Fruit fly (Drosophila melanogaster): ENCODE results near the gene CG11694.

The CG11694 gene

dm6 chr3R:8300928-8301752, 10.8 kb downstream of the CG11694 start, which contains the start of the genes CG9626 and mRpL1 (continued):
- TF ChIP-seq Oaz (GFP tag; IDR thresholded peaks at IDR 0.05) (no peak), CG17361 (GFP tag; IDR thresholded peaks at IDR 0.05) (no peak), CG10321 (GFP tag; IDR thresholded peaks at IDR 0.05) (no peak), CG17612 (GFP tag; IDR thresholded peaks at IDR 0.05) (no peak), CG12942 (GFP tag; optimal IDR thresholded peaks at IDR 0.05) (no peak), CG4328 (GFP tag; optimal IDR thresholded peaks at IDR 0.05) (no peak), zf30C (GFP tag; optimal IDR thresholded peaks at IDR 0.05) (no peak), z (GFP tag; IDR thresholded peaks at IDR 0.05) (no peak), Sry-δ (GFP tag; optimal IDR thresholded peaks at IDR 0.05) (peak; percentile 69), sc (optimal IDR thresholded peaks at IDR 0.05) (no peak), sc (GFP tag; optimal IDR thresholded peaks at IDR 0.05) (no peak), sens-2 (GFP tag; IDR thresholded peaks at IDR 0.05) (no peak), CG3838 (GFP tag; optimal IDR thresholded peaks at IDR 0.05) (no peak), CG4424 (GFP tag; optimal IDR thresholded peaks at IDR 0.05) (no peak), Six4 (GFP tag; optimal IDR thresholded peaks at IDR 0.05) (no peak), Dfd (GFP tag; optimal IDR thresholded peaks at IDR 0.05) (no peak), jigr1 (GFP tag; IDR thresholded peaks at IDR 0.05) (no peak), CG15011 (GFP tag; optimal IDR thresholded peaks at IDR 0.05) (no peak), Hr39 (optimal IDR thresholded peaks at IDR 0.05) (no peak), CG8388 (GFP tag; optimal IDR thresholded peaks at IDR 0.05) (no peak), esg (GFP tag; conservative IDR thresholded peaks at IDR 0.05) (no peak), fd3F (GFP tag; optimal IDR thresholded peaks at IDR 0.05) (no peak), CG6272 (GFP tag; IDR thresholded peaks at IDR 0.05) (no peak), eve (GFP tag; optimal IDR thresholded peaks at IDR 0.05) (no peak), az2 (GFP tag; optimal IDR thresholded peaks at IDR 0.05) (no peak), CG9876 (GFP tag; optimal IDR thresholded peaks at IDR 0.05) (no peak), CG13624 (GFP tag; optimal IDR thresholded peaks at IDR 0.05) (peak; percentile 42), CG8281 (tag; optimal IDR thresholded peaks at IDR 0.05) (peak; percentile 75), CG9437 (GFP tag; optimal IDR thresholded peaks at IDR 0.05) (no peak), sug (tag; optimal IDR thresholded peaks at IDR 0.05) (peak; percentile 46), p53 (GFP tag; optimal IDR thresholded peaks at IDR 0.05) (peak; percentile 5), psq (GFP tag; optimal IDR thresholded peaks at IDR 0.05) (no peak), amos (GFP tag; IDR thresholded peaks at IDR 0.05; ENCODE audit: partially characterized antibody) (peak; percentile 35; the same call in 1 of the 2 replicates), crc (GFP tag; optimal IDR thresholded peaks at IDR 0.05) (no peak), gfzf (GFP tag; optimal IDR thresholded peaks at IDR 0.05) (peak; percentile 63), lmd (GFP tag; IDR thresholded peaks at IDR 0.05) (0 out of 2 replicates have a peak, but pooled peaks have one; percentile 12), caup (GFP tag; optimal IDR thresholded peaks at IDR 0.05; ENCODE audit: severe bottlenecking) (no peak), Ptx1 (GFP tag; IDR thresholded peaks at IDR 0.05) (no peak), YL-1 (GFP tag; optimal IDR thresholded peaks at IDR 0.05) (peak; percentile 79), nerfin-2 (GFP tag; IDR thresholded peaks at IDR 0.05; ENCODE audit: partially characterized antibody) (0 out of 2 replicates have a peak, but pooled peaks have one; percentile 12), Dip3 (GFP tag; optimal IDR thresholded peaks at IDR 0.05) (no peak), mam (GFP tag; optimal IDR thresholded peaks at IDR 0.05) (peak; percentile 34), HHEX (GFP tag; optimal IDR thresholded peaks at IDR 0.05) (no peak), pho (GFP tag; optimal IDR thresholded peaks at IDR 0.05) (peak; percentile 17), CG7928 (GFP tag; optimal IDR thresholded peaks at IDR 0.05) (peak; percentile 19), h (optimal IDR thresholded peaks at IDR 0.05) (no peak), CG16813 (GFP tag; IDR thresholded peaks at IDR 0.05; ENCODE audit: partially characterized antibody) (no peak; the same call in 2 of the 3 replicates), CG12155 (GFP tag; optimal IDR thresholded peaks at IDR 0.05) (peak; percentile 35), CG34376 (GFP tag; optimal IDR thresholded peaks at IDR 0.05) (no peak), CG1603 (tag; optimal IDR thresholded peaks at IDR 0.05) (peak; percentile 89), CG10979 (tag; optimal IDR thresholded peaks at IDR 0.05) (peak; percentile 3)

Data from whole organism, embryonic.